Worm (Caenorhabditis elegans) whole organism, early embryonic: Measurements from ENCODE around the gene col-78.

Experiments
- hmbx-1 ChIP-seq: sonication (generic microtip); optimal IDR thresholded peaks from 2 replicates; lab custom pipeline; 2016; ENCODE audit warnings: mild to moderate bottlenecking, missing genetic modification characterization, missing compliant biosample characterization
- tra-4 ChIP-seq: sonication (generic microtip); optimal IDR thresholded peaks from 2 replicates; lab custom pipeline; 2017; ENCODE audit warnings: missing genetic modification characterization, missing compliant biosample characterization

The col-78 gene

DNA sequence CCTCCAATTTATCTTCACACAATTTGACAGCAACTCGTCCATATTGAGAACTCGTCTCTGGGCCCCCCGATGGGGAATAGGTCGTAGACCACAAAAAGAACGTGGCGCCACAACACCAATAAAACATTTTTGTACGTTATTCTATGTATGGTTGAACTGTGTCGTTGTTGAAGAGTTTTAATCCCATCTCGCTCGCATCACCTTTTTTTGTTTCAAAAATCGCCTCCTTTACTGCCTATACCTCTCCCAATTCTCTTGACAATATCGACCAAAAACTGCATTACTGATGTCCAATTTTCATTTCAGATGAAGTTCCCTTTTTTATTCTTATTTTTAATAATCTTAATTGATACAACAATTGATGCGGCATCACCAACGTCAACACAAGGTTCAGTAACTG lies 44.9 kb downstream of the col-78 start, which contains the start of gene let-23:
TSS of gene let-23 (plus strand) at position 301 of the 400 bp plus-strand sequence.
- TF ChIP-seq tra-4, result no peak
- TF ChIP-seq hmbx-1, result no peak
